Worm (Caenorhabditis elegans): Measurements from ENCODE around the gene F10B5.3.

The F10B5.3 gene

ce11 chrII:8149930-8150329 lies at the start of gene F10B5.3:
Gene F10B5.3, minus strand, starts transcription at chrII:8150030.
- TF ChIP-seq hsf-1 (GFP tag; IDR thresholded peaks at IDR 0.05) (no peak), T26A5.8 (tag; optimal IDR thresholded peaks at IDR 0.05) (no peak), tbp1 (GFP tag; optimal IDR thresholded peaks at IDR 0.05) (no peak), nhr-27 (tag; optimal IDR thresholded peaks at IDR 0.05) (no peak), mel-28 (tag; optimal IDR thresholded peaks at IDR 0.05; ENCODE audit: borderline replicate concordance) (no peak), lin-40 (tag; optimal IDR thresholded peaks at IDR 0.05) (no peak), F23B12.7 (tag; optimal IDR thresholded peaks at IDR 0.05; ENCODE audit: insufficient read depth) (no peak), tbx-9 (tag; optimal IDR thresholded peaks at IDR 0.05; ENCODE audit: borderline replicate concordance) (no peak), egl-44 (GFP tag; IDR thresholded peaks at IDR 0.05) (no peak), Y95B8A.8 (GFP tag; IDR thresholded peaks at IDR 0.05) (no peak), K12H6.12 (tag; optimal IDR thresholded peaks at IDR 0.05) (no peak), lin-54 (GFP tag; optimal IDR thresholded peaks at IDR 0.05) (no peak), hlh-26 (GFP tag; conservative IDR thresholded peaks at IDR 0.05) (no peak), lsl-1 (GFP tag; optimal IDR thresholded peaks at IDR 0.05) (no peak), ztf-26 (tag; optimal IDR thresholded peaks at IDR 0.05) (no peak), mxl-1 (tag; optimal IDR thresholded peaks at IDR 0.05) (no peak), zfh-2 (GFP tag; conservative IDR thresholded peaks at IDR 0.05) (no peak), madf-10 (tag; optimal IDR thresholded peaks at IDR 0.05) (no peak)

DNA sequence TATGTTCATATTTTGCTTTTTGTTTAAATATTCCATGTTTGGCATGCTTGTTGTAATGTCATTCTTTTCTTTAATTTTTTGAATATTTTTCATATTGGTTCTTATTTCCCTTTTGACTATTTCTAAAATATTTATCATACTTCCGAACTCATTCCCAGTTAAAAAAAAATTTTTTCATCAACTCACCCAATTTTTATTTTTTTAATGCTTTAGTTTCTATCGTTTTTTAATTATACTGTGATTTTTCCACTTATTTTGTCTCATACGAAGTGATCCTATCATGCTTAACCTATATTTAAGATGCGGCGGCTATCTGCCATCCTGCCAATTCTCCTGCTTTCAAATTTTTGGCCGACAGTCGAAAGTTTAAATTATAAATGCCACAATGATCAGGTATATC lies 48.7 kb upstream of the F10B5.3 start, which contains the start of gene qua-1:
Gene qua-1 (plus strand): TSS at position 301 of the 400 bp plus-strand sequence.
- TF ChIP-seq F22D6.2 (tag; optimal IDR thresholded peaks at IDR 0.05) (no peak), egl-44 (GFP tag; IDR thresholded peaks at IDR 0.05) (no peak), rpc-1 (optimal IDR thresholded peaks at IDR 0.05) (no peak), rpc-1 (tag; optimal IDR thresholded peaks at IDR 0.05) (no peak), ZK185.1 (tag; optimal IDR thresholded peaks at IDR 0.05; ENCODE audit: poor library complexity, severe bottlenecking) (no peak), ekl-4 (GFP tag; IDR thresholded peaks at IDR 0.05) (no peak), F23B12.7 (tag; optimal IDR thresholded peaks at IDR 0.05; ENCODE audit: insufficient read depth) (no peak), F49E8.2 (tag; optimal IDR thresholded peaks at IDR 0.05; ENCODE audit: insufficient read depth) (no peak), F57A8.1 (GFP tag; optimal IDR thresholded peaks at IDR 0.05) (no peak), him-1 (tag; optimal IDR thresholded peaks at IDR 0.05) (no peak), sptf-2 (GFP tag; optimal IDR thresholded peaks at IDR 0.05) (no peak), F33H1.4 (GFP tag; IDR thresholded peaks at IDR 0.05) (no peak), snpc-1.1 (tag; optimal IDR thresholded peaks at IDR 0.05; ENCODE audit: insufficient read depth) (no peak), madf-3 (GFP tag; IDR thresholded peaks at IDR 0.05) (no peak), cebp-2 (GFP tag; IDR thresholded peaks at IDR 0.05) (no peak), gei-17 (GFP tag; optimal IDR thresholded peaks at IDR 0.05) (no peak)

ce11 chrII:8193922-8194321 lies 44.1 kb upstream of the F10B5.3 start:
- TF ChIP-seq zim-3 (tag; optimal IDR thresholded peaks at IDR 0.05) (no peak), F52B5.7 (tag; optimal IDR thresholded peaks at IDR 0.05) (no peak), ceh-100 (GFP tag; IDR thresholded peaks at IDR 0.05) (no peak), K12H6.12 (tag; optimal IDR thresholded peaks at IDR 0.05) (no peak), dox-1 (GFP tag; IDR thresholded peaks at IDR 0.05) (no peak), lin-54 (GFP tag; optimal IDR thresholded peaks at IDR 0.05) (no peak), gei-17 (GFP tag; optimal IDR thresholded peaks at IDR 0.05) (no peak), nhr-80 (tag; optimal IDR thresholded peaks at IDR 0.05) (no peak), ztf-28 (GFP tag; IDR thresholded peaks at IDR 0.05) (no peak), ztf-26 (tag; optimal IDR thresholded peaks at IDR 0.05) (no peak), ccch-3 (GFP tag; optimal IDR thresholded peaks at IDR 0.05) (no peak), C06A6.2 (GFP tag; conservative IDR thresholded peaks at IDR 0.05) (no peak), ztf-25 (GFP tag; IDR thresholded peaks at IDR 0.05) (no peak), snpc-1.3 (tag; optimal IDR thresholded peaks at IDR 0.05; ENCODE audit: insufficient read depth) (no peak), egl-44 (GFP tag; IDR thresholded peaks at IDR 0.05) (no peak), lin-26 (GFP tag; IDR thresholded peaks at IDR 0.05) (no peak), snpc-4 (GFP tag; optimal IDR thresholded peaks at IDR 0.05) (no peak), snpc-4 (tag; optimal IDR thresholded peaks at IDR 0.05) (no peak), Y95B8A.8 (GFP tag; IDR thresholded peaks at IDR 0.05) (no peak), tbx-9 (tag; optimal IDR thresholded peaks at IDR 0.05; ENCODE audit: borderline replicate concordance) (no peak), F55B11.4 (tag; optimal IDR thresholded peaks at IDR 0.05; ENCODE audit: borderline replicate concordance, insufficient read depth) (no peak)

Data from whole organism, young adult.